Worm (Caenorhabditis elegans) whole organism, L4 larva: ENCODE results near the gene F49H6.5.
A peak's percentile ranks its signal among the peaks of the same experiment; 100 is the strongest.

Experiments used
- F10B5.3 ChIP-seq: sonication (generic microtip); optimal IDR thresholded peaks from 2 replicates; lab custom pipeline; 2016; ENCODE audit warnings: mild to moderate bottlenecking, missing genetic modification characterization, missing compliant biosample characterization
- F26F4.8 ChIP-seq: fragments of 200-800 bp; sonication (Bioruptor generic); conservative IDR thresholded peaks from 2 replicates; pipeline ENCODE4 v1.3.6; 2022; ENCODE audit warnings: missing genetic modification characterization, missing compliant biosample characterization
- F44E2.7 ChIP-seq: fragments of 200-800 bp; sonication (Bioruptor generic); IDR thresholded peaks from 2 replicates; pipeline ENCODE4 v2.1.2; 2022; ENCODE audit warnings: missing genetic modification characterization, missing compliant biosample characterization
- T26A8.4 ChIP-seq: fragments of 200-800 bp; sonication (Bioruptor generic); IDR thresholded peaks from 2 replicates; pipeline ENCODE4 v1.3.6; 2022; ENCODE audit warnings: missing genetic modification characterization, missing compliant biosample characterization
- Y75B8A.6 ChIP-seq: fragments of 200-800 bp; sonication (Bioruptor generic); IDR thresholded peaks from 2 replicates; pipeline ENCODE4 v1.3.6; 2022; ENCODE audit warnings: missing genetic modification reagents, missing genetic modification characterization, missing compliant biosample characterization
- aly-2 ChIP-seq: sonication (generic microtip); optimal IDR thresholded peaks from 2 replicates; lab custom pipeline; 2018; ENCODE audit warnings: missing biosample characterization, missing genetic modification characterization
- ceh-62 ChIP-seq: sonication (generic microtip); optimal IDR thresholded peaks from 2 replicates; lab custom pipeline; 2017; ENCODE audit warnings: missing biosample characterization, missing genetic modification characterization
- daf-12 ChIP-seq: fragments of 150-350 bp; optimal IDR thresholded peaks from 2 replicates; lab custom pipeline; 2014; ENCODE audit warnings: missing biosample characterization, missing genetic modification reagents, missing genetic modification characterization
- daf-19 ChIP-seq: fragments of 200-800 bp; sonication (Bioruptor generic); conservative IDR thresholded peaks from 2 replicates; pipeline ENCODE4 v1.3.6; 2022; ENCODE audit warnings: missing genetic modification characterization, missing compliant biosample characterization
- daf-8 ChIP-seq: fragments of 200-800 bp; sonication (Bioruptor generic); IDR thresholded peaks from 2 replicates; pipeline ENCODE4 v1.3.6; 2022; ENCODE audit warnings: missing genetic modification characterization, missing compliant biosample characterization
- dmd-6 ChIP-seq: fragments of 200-800 bp; sonication (Bioruptor generic); IDR thresholded peaks from 2 replicates; pipeline ENCODE4 v1.3.6; 2022; ENCODE audit warnings: missing genetic modification reagents, missing genetic modification characterization, missing compliant biosample characterization
- duxl-1 ChIP-seq: sonication (generic microtip); optimal IDR thresholded peaks from 2 replicates; lab custom pipeline; 2016; ENCODE audit warnings: mild to moderate bottlenecking, missing genetic modification characterization, moderate library complexity, missing compliant biosample characterization; ENCODE audit not compliant: poor library complexity
- dve-1 ChIP-seq: sonication (generic microtip); optimal IDR thresholded peaks from 2 replicates; lab custom pipeline; 2017; ENCODE audit warnings: antibody characterized with exemption, mild to moderate bottlenecking, missing genetic modification characterization, missing compliant biosample characterization; ENCODE audit not compliant: insufficient read depth
- egl-43 ChIP-seq: fragments of 200-800 bp; sonication (Bioruptor generic); IDR thresholded peaks from 2 replicates; pipeline ENCODE4 v1.3.6; 2022; ENCODE audit warnings: missing genetic modification reagents, missing genetic modification characterization, missing compliant biosample characterization
- fkh-10 ChIP-seq: fragments of 150-350 bp; optimal IDR thresholded peaks from 2 replicates; lab custom pipeline; 2014; ENCODE audit warnings: missing biosample characterization, missing genetic modification reagents, missing genetic modification characterization
- fos-1 ChIP-seq: fragments of 150-350 bp; optimal IDR thresholded peaks from 2 replicates; lab custom pipeline; 2014; ENCODE audit warnings: missing biosample characterization, missing genetic modification characterization
- hlh-30 ChIP-seq: sonication (generic microtip); optimal IDR thresholded peaks from 2 replicates; lab custom pipeline; 2017; ENCODE audit warnings: antibody characterized with exemption, mild to moderate bottlenecking, missing genetic modification characterization, missing compliant biosample characterization; ENCODE audit not compliant: insufficient read depth
- lim-7 ChIP-seq: fragments of 200-800 bp; sonication (Bioruptor generic); IDR thresholded peaks from 2 replicates; pipeline ENCODE4 v1.3.6; 2022; ENCODE audit warnings: missing genetic modification characterization, missing compliant biosample characterization
- lin-13 ChIP-seq: fragments of 150-350 bp; optimal IDR thresholded peaks from 2 replicates; lab custom pipeline; 2014; ENCODE audit warnings: missing biosample characterization, missing genetic modification reagents, missing genetic modification characterization
- lin-29 ChIP-seq: fragments of 200-800 bp; sonication (Bioruptor generic); IDR thresholded peaks from 2 replicates; pipeline ENCODE4 v1.3.6; 2022; ENCODE audit warnings: missing genetic modification reagents, missing genetic modification characterization, missing compliant biosample characterization
- lin-38 ChIP-seq: fragments of 200-800 bp; sonication (Bioruptor generic); IDR thresholded peaks from 2 replicates; pipeline ENCODE4 v1.3.6; 2022; ENCODE audit warnings: missing genetic modification reagents, missing genetic modification characterization, missing compliant biosample characterization
- mdl-1 ChIP-seq, 2 experiments: fragments of 150-350 bp in 1 of 2; sonication (generic microtip) in 1 of 2; optimal IDR thresholded peaks; 2 replicates each; lab custom pipeline; 2014 to 2017; ENCODE audit warnings: missing biosample characterization in 2 of 2, missing genetic modification characterization in 2 of 2
- mdt-29 ChIP-seq: fragments of 200-800 bp; sonication (Bioruptor generic); IDR thresholded peaks from 2 replicates; pipeline ENCODE4 v1.3.6; 2022; ENCODE audit warnings: missing genetic modification reagents, missing genetic modification characterization, missing compliant biosample characterization
- mxl-2 ChIP-seq: fragments of 200-800 bp; sonication (Bioruptor generic); conservative IDR thresholded peaks from 2 replicates; pipeline ENCODE4 v1.3.6; 2022; ENCODE audit warnings: missing genetic modification reagents, missing genetic modification characterization, missing compliant biosample characterization
- nhr-102 ChIP-seq: sonication (generic microtip); optimal IDR thresholded peaks from 2 replicates; lab custom pipeline; 2016; ENCODE audit warnings: mild to moderate bottlenecking, missing genetic modification characterization, moderate library complexity, missing compliant biosample characterization
- nhr-11 ChIP-seq: fragments of 150-350 bp; optimal IDR thresholded peaks from 2 replicates; lab custom pipeline; 2014; ENCODE audit warnings: missing biosample characterization, missing genetic modification characterization
- nhr-237 ChIP-seq: sonication (generic microtip); optimal IDR thresholded peaks from 2 replicates; lab custom pipeline; 2017; ENCODE audit warnings: missing biosample characterization, missing genetic modification characterization
- nhr-28 ChIP-seq: fragments of 150-350 bp; optimal IDR thresholded peaks from 2 replicates; lab custom pipeline; 2014; ENCODE audit warnings: missing biosample characterization, missing genetic modification characterization
- nhr-41 ChIP-seq: fragments of 200-800 bp; sonication (Bioruptor generic); IDR thresholded peaks from 2 replicates; pipeline ENCODE4 v1.3.6; 2022; ENCODE audit warnings: missing genetic modification reagents, missing genetic modification characterization, missing compliant biosample characterization
- nhr-48 ChIP-seq: sonication (generic microtip); optimal IDR thresholded peaks from 2 replicates; lab custom pipeline; 2016; ENCODE audit warnings: mild to moderate bottlenecking, missing genetic modification characterization, missing compliant biosample characterization
- saeg-2 ChIP-seq: fragments of 200-800 bp; sonication (Bioruptor generic); IDR thresholded peaks from 2 replicates; pipeline ENCODE4 v1.3.6; 2022; ENCODE audit warnings: missing genetic modification reagents, missing genetic modification characterization, missing compliant biosample characterization
- spr-1 ChIP-seq: sonication (generic microtip); optimal IDR thresholded peaks from 2 replicates; lab custom pipeline; 2016; ENCODE audit warnings: mild to moderate bottlenecking, missing genetic modification characterization, missing compliant biosample characterization
- spr-3 ChIP-seq: fragments of 200-800 bp; sonication (Bioruptor generic); optimal IDR thresholded peaks from 2 replicates; lab custom pipeline; 2018; ENCODE audit warnings: mild to moderate bottlenecking, missing genetic modification characterization, missing compliant biosample characterization
- tag-97 ChIP-seq: fragments of 200-800 bp; sonication (Bioruptor generic); IDR thresholded peaks from 2 replicates; pipeline ENCODE4 v1.3.6; 2022; ENCODE audit warnings: missing genetic modification characterization, missing compliant biosample characterization
- unc-62 ChIP-seq, 3 experiments: fragments of 150-350 bp in 1 of 3; sonication (generic microtip); optimal IDR thresholded peaks in 2 of 3; peaks in 1 of 3; 1 replicate in 1 of 3; 2 replicates in 2 of 3; lab custom pipeline; 2014 to 2017; ENCODE audit warnings: missing biosample characterization in 3 of 3, missing genetic modification characterization in 3 of 3, missing genetic modification reagents in 3 of 3, missing genotype in 1 of 3
- zfp-2 ChIP-seq: sonication (generic microtip); optimal IDR thresholded peaks from 2 replicates; lab custom pipeline; 2016; ENCODE audit warnings: mild to moderate bottlenecking, missing genetic modification characterization, missing compliant biosample characterization
- ztf-7 ChIP-seq: fragments of 150-350 bp; optimal IDR thresholded peaks from 2 replicates; lab custom pipeline; 2014; ENCODE audit warnings: missing biosample characterization, missing genetic modification characterization

Gene F49H6.5

DNA sequence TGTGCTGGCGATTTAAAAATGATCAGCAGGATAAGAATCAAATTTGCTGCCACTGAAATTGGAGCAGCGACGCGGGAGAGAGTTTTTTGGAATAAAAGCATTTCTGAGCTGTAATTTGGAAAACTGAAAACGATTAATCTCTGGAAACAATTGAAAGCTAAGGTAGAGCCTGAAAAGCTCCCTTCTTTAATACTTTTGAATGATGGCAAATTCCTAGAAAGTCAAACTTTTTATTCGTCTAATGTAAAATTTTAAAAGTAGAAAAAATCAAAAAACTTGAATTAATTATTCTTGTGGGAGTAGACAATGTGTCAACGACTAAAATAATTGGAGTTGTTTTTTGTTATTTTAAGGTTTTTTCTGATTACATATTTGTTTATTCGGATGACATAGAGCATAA is 22.8 kb upstream of the F49H6.5 start, which contains the start of gene str-217:
TSS of gene str-217 (minus strand) at position 101 of the 400 bp plus-strand sequence.
- TF ChIP-seq unc-62 (GFP tag; optimal IDR thresholded peaks at IDR 0.05 in 1 of 2; lab: Kevin White, UChicago), result no peak
- TF ChIP-seq unc-62 (tag; optimal IDR thresholded peaks at IDR 0.05; lab: Kevin White, UChicago), result no peak
- no peak for TF ChIP-seq mdt-29 (GFP tag; lab: Robert Waterston, UW)
- no peak for TF ChIP-seq lin-29
- no peak for TF ChIP-seq daf-12 (tag; lab: Kevin White, UChicago)
- TF ChIP-seq hlh-30 (tag; lab: Kevin White, UChicago), result no peak
- TF ChIP-seq nhr-102 (tag; lab: Kevin White, UChicago), result no peak
- no peak for TF ChIP-seq mxl-2 (GFP tag; lab: Robert Waterston, UW)
- TF ChIP-seq T26A8.4 (GFP tag; lab: Robert Waterston, UW), result no peak
- no peak for TF ChIP-seq saeg-2 (GFP tag; lab: Robert Waterston, UW)

DNA sequence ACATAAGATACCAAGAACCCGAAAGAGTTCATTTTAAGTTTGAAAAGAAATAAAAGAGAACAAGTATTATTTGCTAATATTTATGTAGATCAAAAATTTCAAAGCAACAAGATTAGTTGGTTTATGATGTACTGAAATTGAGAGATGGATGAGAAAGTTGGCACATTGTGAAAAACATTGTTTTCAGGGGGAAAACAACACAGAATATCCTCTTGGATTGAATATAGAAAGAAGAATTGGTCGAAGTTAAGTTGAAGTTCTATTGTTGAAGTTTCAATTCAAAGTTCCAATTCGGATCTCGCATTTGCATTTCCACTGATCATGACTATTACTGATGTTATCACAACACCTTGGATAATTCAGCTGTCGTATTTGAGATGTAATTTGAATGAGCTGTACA is 22.4 kb upstream of the F49H6.5 start:
- TF ChIP-seq unc-62 (GFP tag; optimal IDR thresholded peaks at IDR 0.05 in 1 of 2; lab: Kevin White, UChicago), result peak in 1 of 2 experiments; percentile 92
- TF ChIP-seq unc-62 (tag; optimal IDR thresholded peaks at IDR 0.05; lab: Kevin White, UChicago), result no peak
- no peak for TF ChIP-seq Y75B8A.6
- no peak for TF ChIP-seq F10B5.3
- TF ChIP-seq dmd-6, result no peak
- no peak for TF ChIP-seq F44E2.7
- TF ChIP-seq dve-1, result no peak
- no peak for TF ChIP-seq ceh-62 (tag; lab: Kevin White, UChicago)
- TF ChIP-seq nhr-48 (tag; lab: Kevin White, UChicago), result no peak
- TF ChIP-seq fkh-10 (GFP tag; lab: Kevin White, UChicago), result no peak

DNA sequence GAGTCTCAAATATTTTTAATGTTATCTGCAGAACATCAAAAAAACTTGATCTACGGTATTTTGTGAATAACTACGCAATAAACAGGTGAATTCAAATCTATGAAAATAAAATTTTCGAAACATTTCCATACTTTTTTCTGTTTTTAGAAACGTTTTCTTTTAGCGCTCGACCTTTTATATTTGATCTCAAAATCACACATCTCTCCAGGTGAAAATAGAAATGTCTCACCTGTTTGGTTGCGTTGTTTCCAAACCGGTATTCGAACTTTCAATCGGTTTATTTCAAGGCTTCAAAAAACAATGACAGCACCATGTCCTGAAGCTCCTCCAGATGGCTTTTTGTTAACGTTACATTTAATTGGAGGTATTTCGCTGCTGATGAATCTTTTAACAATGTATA is 21.9 kb upstream of the F49H6.5 start, which contains the start of gene sri-9:
TSS of gene sri-9 (plus strand) at position 301 of the 400 bp plus-strand sequence.
- TF ChIP-seq F26F4.8 (GFP tag; lab: Robert Waterston, UW) (no peak), nhr-28 (tag; lab: Kevin White, UChicago) (no peak), nhr-11 (no peak), mdl-1 (tag; optimal IDR thresholded peaks at IDR 0.05; lab: Kevin White, UChicago) (no peak), duxl-1 (tag; lab: Kevin White, UChicago) (no peak), ztf-7 (tag; lab: Kevin White, UChicago) (no peak), tag-97 (GFP tag; lab: Robert Waterston, UW) (no peak), aly-2 (tag; lab: Kevin White, UChicago) (no peak), hlh-30 (tag; lab: Kevin White, UChicago) (no peak), lim-7 (GFP tag; lab: Robert Waterston, UW) (no peak), daf-8 (no peak), F10B5.3 (no peak), egl-43 (GFP tag; lab: Robert Waterston, UW) (no peak), fos-1 (tag; lab: Kevin White, UChicago) (no peak)

DNA sequence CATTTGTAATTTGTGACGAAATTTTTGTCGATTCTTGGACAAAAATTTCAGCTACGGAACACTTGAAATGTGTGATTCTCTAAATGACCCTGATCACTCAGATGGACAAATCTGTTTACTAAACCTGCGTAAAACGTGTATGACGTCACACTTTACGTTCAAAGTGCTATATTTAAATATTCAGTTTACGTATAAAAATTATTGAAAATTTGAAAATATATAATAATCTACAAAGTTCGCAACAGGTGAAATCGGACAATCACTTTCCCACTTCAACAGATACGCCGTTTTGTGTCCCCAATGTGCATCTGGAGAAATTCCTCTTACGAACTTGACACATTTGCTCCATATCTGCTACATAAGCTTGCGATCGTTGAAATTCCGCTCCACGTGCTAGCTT is 17.9 kb upstream of the F49H6.5 start, which contains the start of gene srh-131:
TSS of gene srh-131 (plus strand) at position 301 of the 400 bp plus-strand sequence.
- no peak for TF ChIP-seq daf-19
- TF ChIP-seq lin-13 (GFP tag; lab: Kevin White, UChicago), result no peak
- TF ChIP-seq nhr-41 (GFP tag; lab: Robert Waterston, UW), result no peak
- TF ChIP-seq spr-1 (tag; lab: Kevin White, UChicago), result no peak
- no peak for TF ChIP-seq lin-38
- no peak for TF ChIP-seq unc-62 (GFP tag; optimal IDR thresholded peaks at IDR 0.05 in 1 of 2; lab: Kevin White, UChicago)
- no peak for TF ChIP-seq unc-62 (tag; optimal IDR thresholded peaks at IDR 0.05; lab: Kevin White, UChicago)
- TF ChIP-seq nhr-237 (tag; lab: Kevin White, UChicago), result no peak
- TF ChIP-seq mdt-29 (GFP tag; lab: Robert Waterston, UW), result no peak
- TF ChIP-seq hlh-30 (tag; lab: Kevin White, UChicago), result no peak
- TF ChIP-seq dve-1, result no peak
- TF ChIP-seq zfp-2, result no peak
- no peak for TF ChIP-seq lim-7 (GFP tag; lab: Robert Waterston, UW)
- no peak for TF ChIP-seq spr-3 (GFP tag; lab: Kevin White, UChicago)
